Worm (Caenorhabditis elegans): Measurements from ENCODE around the gene F56D2.5.

DNA sequence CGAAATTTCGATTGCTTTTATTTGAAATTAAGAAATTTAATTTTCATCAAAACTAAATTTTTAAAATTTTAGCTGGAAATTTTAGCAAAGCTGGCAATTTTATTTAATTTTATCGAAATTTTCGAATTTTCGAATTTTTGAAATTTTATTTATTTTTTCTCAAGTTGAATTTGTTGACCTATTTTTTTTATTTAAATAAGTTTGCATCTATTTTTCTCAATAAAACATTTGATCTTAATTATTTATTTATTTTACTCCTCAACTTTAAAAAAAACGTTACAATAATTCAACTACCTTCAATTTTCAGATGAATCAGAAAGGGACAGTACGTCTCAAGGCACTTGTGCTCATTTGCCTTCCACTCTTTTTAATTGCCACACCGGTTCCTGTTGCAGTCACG is 43.6 kb upstream of the F56D2.5 start, which contains the start of gene daf-4:
- no peak for TF ChIP-seq ham-2 (GFP tag; optimal IDR thresholded peaks at IDR 0.05)
- no peak for TF ChIP-seq mls-2 (tag; optimal IDR thresholded peaks at IDR 0.05)
- TF ChIP-seq nhr-237 (tag; optimal IDR thresholded peaks at IDR 0.05), result no peak
- TF ChIP-seq unc-120 (tag; optimal IDR thresholded peaks at IDR 0.05; ENCODE audit: poor library complexity, severe bottlenecking), result no peak

All from whole organism, mixed stage, embryonic.